Fruit fly (Drosophila melanogaster) whole organism, embryonic: Measurements from ENCODE around the gene Nse4.

Experiments used
- B-H2 ChIP-seq: fragments of 200-800 bp; sonication (Bioruptor generic); optimal IDR thresholded peaks from 2 replicates; lab custom pipeline; 2018; ENCODE audit warnings: missing biosample characterization, mild to moderate bottlenecking, missing genetic modification characterization
- CG10267 ChIP-seq: fragments of 200-800 bp; sonication (Bioruptor generic); optimal IDR thresholded peaks from 2 replicates; lab custom pipeline; 2018; ENCODE audit warnings: missing biosample characterization, mild to moderate bottlenecking, missing genetic modification characterization, moderate library complexity
- CG10431 ChIP-seq: fragments of 200-800 bp; sonication (Bioruptor generic); optimal IDR thresholded peaks from 3 replicates; lab custom pipeline; 2018; ENCODE audit warnings: missing biosample characterization, mild to moderate bottlenecking, missing genetic modification characterization
- CG10543 ChIP-seq: fragments of 200-800 bp; sonication (Bioruptor generic); optimal IDR thresholded peaks from 3 replicates; lab custom pipeline; 2017; ENCODE audit warnings: missing biosample characterization, mild to moderate bottlenecking, missing genetic modification characterization, moderate library complexity
- CG11398 ChIP-seq: fragments of 200-800 bp; sonication (Bioruptor generic); optimal IDR thresholded peaks from 2 replicates; lab custom pipeline; 2016; ENCODE audit warnings: missing biosample characterization, missing genetic modification characterization
- CG12104 ChIP-seq: fragments of 200-800 bp; sonication (Bioruptor generic); optimal IDR thresholded peaks from 3 replicates; lab custom pipeline; 2016; ENCODE audit warnings: missing biosample characterization, missing genetic modification characterization
- CG12659 ChIP-seq: fragments of 200-800 bp; sonication (Bioruptor generic); optimal IDR thresholded peaks from 3 replicates; lab custom pipeline; 2017; ENCODE audit warnings: mild to moderate bottlenecking, missing biosample characterization, missing genetic modification reagents, missing genetic modification characterization
- CG1603 ChIP-seq: fragments of 200-800 bp; sonication (Bioruptor generic); optimal IDR thresholded peaks from 2 replicates; lab custom pipeline; 2019; ENCODE audit warnings: missing biosample characterization, mild to moderate bottlenecking, missing genetic modification characterization, moderate library complexity
- CG17385 ChIP-seq: fragments of 200-800 bp; sonication (Bioruptor generic); optimal IDR thresholded peaks from 3 replicates; lab custom pipeline; 2018; ENCODE audit warnings: missing biosample characterization, mild to moderate bottlenecking, missing genetic modification characterization
- CG17802 ChIP-seq: fragments of 200-800 bp; sonication (Bioruptor generic); optimal IDR thresholded peaks from 2 replicates; lab custom pipeline; 2018; ENCODE audit warnings: missing biosample characterization, mild to moderate bottlenecking, missing genetic modification characterization, moderate library complexity
- CG17829 ChIP-seq: fragments of 200-800 bp; optimal IDR thresholded peaks from 2 replicates; lab custom pipeline; 2019; ENCODE audit warnings: missing biosample characterization, mild to moderate bottlenecking, missing genetic modification characterization, moderate library complexity
- CG2202 ChIP-seq: fragments of 200-800 bp; sonication (Bioruptor generic); optimal IDR thresholded peaks from 2 replicates; lab custom pipeline; 2018; ENCODE audit warnings: missing biosample characterization, mild to moderate bottlenecking, missing genetic modification characterization
- CG30020 ChIP-seq: fragments of 200-800 bp; optimal IDR thresholded peaks from 2 replicates; lab custom pipeline; 2019; ENCODE audit warnings: missing biosample characterization, mild to moderate bottlenecking, missing genetic modification characterization, moderate library complexity
- CG32772 ChIP-seq: fragments of 200-800 bp; sonication (Bioruptor generic); IDR thresholded peaks from 2 replicates; pipeline ENCODE4 v1.3.6; 2022; ENCODE audit warnings: missing biosample characterization, missing genetic modification characterization
- CG34224 ChIP-seq: fragments of 200-800 bp; sonication (Bioruptor generic); IDR thresholded peaks from 3 replicates; pipeline ENCODE4 v1.3.6; 2022; ENCODE audit warnings: missing biosample characterization, missing genetic modification characterization; ENCODE audit not compliant: partially characterized antibody
- CG4282 ChIP-seq: fragments of 200-800 bp; sonication (Bioruptor generic); optimal IDR thresholded peaks from 2 replicates; lab custom pipeline; 2016; ENCODE audit warnings: missing biosample characterization, missing genetic modification characterization
- CG6791 ChIP-seq: fragments of 200-800 bp; sonication (Bioruptor generic); IDR thresholded peaks from 3 replicates; pipeline ENCODE4 v1.3.6; 2022; ENCODE audit warnings: missing biosample characterization, missing genetic modification characterization; ENCODE audit not compliant: partially characterized antibody
- CG7372 ChIP-seq: fragments of 200-800 bp; sonication (Bioruptor generic); IDR thresholded peaks from 2 replicates; pipeline ENCODE4 v1.3.6; 2022; ENCODE audit warnings: missing biosample characterization, missing genetic modification characterization
- CG7839 ChIP-seq: fragments of 200-800 bp; sonication (Bioruptor generic); optimal IDR thresholded peaks from 3 replicates; lab custom pipeline; 2018; ENCODE audit warnings: missing biosample characterization, mild to moderate bottlenecking, missing genetic modification characterization, moderate library complexity
- Elba2 ChIP-seq: fragments of 200-800 bp; sonication (Bioruptor generic); optimal IDR thresholded peaks from 3 replicates; lab custom pipeline; 2016; ENCODE audit warnings: missing biosample characterization, missing genetic modification characterization
- HLH4C ChIP-seq: fragments of 200-800 bp; sonication (Bioruptor generic); IDR thresholded peaks from 3 replicates; pipeline ENCODE4 v1.3.6; 2022; ENCODE audit warnings: missing biosample characterization, missing genetic modification characterization; ENCODE audit not compliant: partially characterized antibody
- MBD-R2 ChIP-seq: fragments of 200-800 bp; sonication (Bioruptor generic); IDR thresholded peaks from 2 replicates; pipeline ENCODE4 v1.3.6; 2022; ENCODE audit warnings: missing biosample characterization, missing genetic modification characterization
- MESR4 ChIP-seq: fragments of 200-800 bp; sonication (Bioruptor generic); optimal IDR thresholded peaks from 2 replicates; lab custom pipeline; 2018; ENCODE audit warnings: missing biosample characterization, mild to moderate bottlenecking, missing genetic modification characterization, moderate library complexity
- Max ChIP-seq: fragments of 200-800 bp; sonication (Bioruptor generic); optimal IDR thresholded peaks from 2 replicates; lab custom pipeline; 2016; ENCODE audit warnings: missing biosample characterization, mild to moderate bottlenecking, missing genetic modification characterization
- Med ChIP-seq: fragments of 200-800 bp; sonication (Bioruptor generic); peaks from one replicate; lab custom pipeline; 2016; ENCODE audit warnings: missing biosample characterization, missing genetic modification characterization, mild to moderate bottlenecking, inconsistent platforms, moderate library complexity
- NFAT ChIP-seq: fragments of 200-800 bp; sonication (Bioruptor generic); IDR thresholded peaks from 2 replicates; pipeline ENCODE4 v1.3.6; 2022; ENCODE audit warnings: missing biosample characterization, missing genetic modification characterization
- NfI ChIP-seq: fragments of 200-800 bp; sonication (Bioruptor generic); optimal IDR thresholded peaks from 3 replicates; lab custom pipeline; 2018; ENCODE audit warnings: missing biosample characterization, mild to moderate bottlenecking, missing genetic modification characterization, moderate library complexity
- Pdp1 ChIP-seq, 2 experiments: fragments of 200-800 bp; sonication (Bioruptor generic); optimal IDR thresholded peaks; 3 replicates each; lab custom pipeline; 2016; ENCODE audit warnings: missing biosample characterization in 2 of 2, missing genetic modification characterization in 2 of 2, mild to moderate bottlenecking in 1 of 2, moderate library complexity in 1 of 2
- Trl ChIP-seq, 3 experiments: fragments of >200 bp in 2 of 3; fragments of 200-800 bp in 1 of 3; sonication (Bioruptor generic) in 1 of 3; optimal IDR thresholded peaks; 2 replicates in 1 of 3; 3 replicates in 2 of 3; lab custom pipeline; 2016 to 2017; ENCODE audit warnings: missing biosample characterization in 1 of 3, missing genetic modification characterization in 1 of 3
- YL-1 ChIP-seq: fragments of 200-800 bp; sonication (Bioruptor generic); optimal IDR thresholded peaks from 3 replicates; lab custom pipeline; 2017; ENCODE audit warnings: missing biosample characterization, mild to moderate bottlenecking, missing genetic modification characterization
- abd-A ChIP-seq: fragments of 200-800 bp; sonication (Bioruptor generic); optimal IDR thresholded peaks from 3 replicates; lab custom pipeline; 2019; ENCODE audit warnings: missing biosample characterization, mild to moderate bottlenecking, missing genetic modification characterization, moderate library complexity
- amos ChIP-seq: fragments of 200-800 bp; sonication (Bioruptor generic); IDR thresholded peaks from 2 replicates; pipeline ENCODE4 v1.3.6; 2022; ENCODE audit warnings: missing biosample characterization, missing genetic modification characterization; ENCODE audit not compliant: partially characterized antibody
- ara ChIP-seq: fragments of 200-800 bp; sonication (Bioruptor generic); IDR thresholded peaks from 2 replicates; pipeline ENCODE4 v1.3.6; 2022; ENCODE audit warnings: missing biosample characterization, missing genetic modification characterization
- ato ChIP-seq: fragments of 200-800 bp; sonication (Bioruptor generic); IDR thresholded peaks from 2 replicates; pipeline ENCODE4 v1.3.6; 2022; ENCODE audit warnings: missing biosample characterization, missing genetic modification characterization; ENCODE audit not compliant: partially characterized antibody
- bbx ChIP-seq: fragments of 200-800 bp; sonication (Bioruptor generic); IDR thresholded peaks from 2 replicates; pipeline ENCODE4 v1.3.6; 2022; ENCODE audit warnings: missing biosample characterization, missing genetic modification characterization; ENCODE audit not compliant: partially characterized antibody
- chinmo ChIP-seq: fragments of 200-800 bp; sonication (Bioruptor generic); IDR thresholded peaks from 4 replicates; pipeline ENCODE4 v1.3.6; 2022; ENCODE audit warnings: missing biosample characterization, missing genetic modification characterization; ENCODE audit not compliant: partially characterized antibody
- fru ChIP-seq: fragments of >200 bp; optimal IDR thresholded peaks from 2 replicates; lab custom pipeline; 2017
- ham ChIP-seq: fragments of 200-800 bp; sonication (Bioruptor generic); IDR thresholded peaks from 2 replicates; pipeline ENCODE4 v1.3.6; 2022; ENCODE audit warnings: missing biosample characterization, missing genetic modification characterization
- insv ChIP-seq, 2 experiments: fragments of 200-800 bp; sonication (Bioruptor generic); optimal IDR thresholded peaks; 3 replicates each; lab custom pipeline; 2016 to 2018; ENCODE audit warnings: missing biosample characterization in 2 of 2, missing genetic modification characterization in 2 of 2
- inv ChIP-seq: fragments of 200-800 bp; sonication (Bioruptor generic); IDR thresholded peaks from 2 replicates; pipeline ENCODE4 v1.3.6; 2022; ENCODE audit warnings: missing biosample characterization, missing genetic modification characterization; ENCODE audit not compliant: partially characterized antibody
- kah ChIP-seq: fragments of 200-800 bp; sonication (Bioruptor generic); optimal IDR thresholded peaks from 2 replicates; lab custom pipeline; 2018; ENCODE audit warnings: missing biosample characterization, mild to moderate bottlenecking, missing genetic modification characterization
- nerfin-2 ChIP-seq: fragments of 200-800 bp; sonication (Bioruptor generic); IDR thresholded peaks from 2 replicates; pipeline ENCODE4 v1.3.6; 2022; ENCODE audit warnings: missing biosample characterization, missing genetic modification characterization; ENCODE audit not compliant: partially characterized antibody
- onecut ChIP-seq: fragments of 200-800 bp; sonication (Bioruptor generic); IDR thresholded peaks from 2 replicates; pipeline ENCODE4 v1.3.6; 2022; ENCODE audit warnings: missing biosample characterization, missing genetic modification characterization
- org-1 ChIP-seq: fragments of 200-800 bp; sonication (Bioruptor generic); optimal IDR thresholded peaks from 2 replicates; lab custom pipeline; 2017; ENCODE audit warnings: missing biosample characterization, missing genetic modification characterization
- peb ChIP-seq: fragments of 200-800 bp; sonication (Bioruptor generic); IDR thresholded peaks from 2 replicates; pipeline ENCODE4 v1.3.6; 2022; ENCODE audit warnings: missing biosample characterization, missing genetic modification characterization
- shn ChIP-seq: fragments of 200-800 bp; sonication (Bioruptor generic); optimal IDR thresholded peaks from 3 replicates; lab custom pipeline; 2016; ENCODE audit warnings: missing biosample characterization, missing genetic modification characterization
- stwl ChIP-seq: fragments of 200-800 bp; sonication (Bioruptor generic); optimal IDR thresholded peaks from 3 replicates; lab custom pipeline; 2018; ENCODE audit warnings: missing biosample characterization, mild to moderate bottlenecking, missing genetic modification characterization, moderate library complexity
- sug ChIP-seq: fragments of 200-800 bp; optimal IDR thresholded peaks from 2 replicates; lab custom pipeline; 2019; ENCODE audit warnings: missing biosample characterization, mild to moderate bottlenecking, missing genetic modification characterization, moderate library complexity
- tna ChIP-seq: fragments of 200-800 bp; sonication (Bioruptor generic); IDR thresholded peaks from 2 replicates; pipeline ENCODE4 v1.3.6; 2022; ENCODE audit warnings: missing biosample characterization, missing genetic modification characterization; ENCODE audit not compliant: partially characterized antibody

The Nse4 gene

dm6 chr2L:10418981-10419380 is 20.3 kb upstream of the Nse4 start, which contains the start of gene RfC3 (continued):
- TF ChIP-seq MESR4 (GFP tag; lab: Kevin White, UChicago), result peak; percentile 29
- no peak for TF ChIP-seq NFAT (GFP tag; lab: Robert Waterston, UW)
- peak; percentile 21 for TF ChIP-seq CG10267 (tag; lab: Kevin White, UChicago)
- no peak for TF ChIP-seq CG12104 (GFP tag; lab: Kevin White, UChicago)
- TF ChIP-seq peb (GFP tag; lab: Robert Waterston, UW), result no peak
- TF ChIP-seq CG17829 (tag; lab: Kevin White, UChicago), result peak; percentile 2
- peak; percentile 28 for TF ChIP-seq Max
- TF ChIP-seq CG17802, result no peak
- peak; percentile 94 for TF ChIP-seq nerfin-2 (GFP tag; lab: Robert Waterston, UW)
- no peak for TF ChIP-seq CG7372 (GFP tag; lab: Robert Waterston, UW)
- TF ChIP-seq Med (GFP tag; lab: Kevin White, UChicago), result peak; percentile 54
- peak; percentile 75 for TF ChIP-seq stwl (tag; lab: Kevin White, UChicago)
- peak; percentile 62 for TF ChIP-seq kah
- peak; percentile 84; the same call in 1 of the 4 replicates for TF ChIP-seq chinmo
- TF ChIP-seq fru (lab: Kevin White, UChicago), result no peak
- peak; percentile 51; the same call in 1 of the 2 replicates for TF ChIP-seq MBD-R2 (GFP tag; lab: Robert Waterston, UW)
- TF ChIP-seq CG30020 (tag; lab: Kevin White, UChicago), result peak; percentile 92
- no peak for TF ChIP-seq CG10431 (GFP tag; lab: Kevin White, UChicago)
- TF ChIP-seq Trl (optimal IDR thresholded peaks at IDR 0.05; lab: Kevin White, UChicago), result no peak
- no peak for TF ChIP-seq Trl (GFP tag; optimal IDR thresholded peaks at IDR 0.05; lab: Kevin White, UChicago)
- TF ChIP-seq inv (GFP tag; lab: Robert Waterston, UW), result peak; percentile 89
- TF ChIP-seq ham (GFP tag; lab: Robert Waterston, UW), result no peak
- TF ChIP-seq insv (GFP tag; optimal IDR thresholded peaks at IDR 0.05; lab: Kevin White, UChicago), result no peak
- no peak for TF ChIP-seq CG17385 (GFP tag; lab: Kevin White, UChicago)
- TF ChIP-seq CG7839, result no peak
- TF ChIP-seq CG10543 (GFP tag; lab: Kevin White, UChicago), result no peak
- no peak for TF ChIP-seq CG32772 (GFP tag; lab: Robert Waterston, UW)
- peak; percentile 7 for TF ChIP-seq CG12659
- peak; percentile 38 for TF ChIP-seq YL-1
- no peak for TF ChIP-seq ara (GFP tag; lab: Robert Waterston, UW)
- TF ChIP-seq ato, result peak; percentile 94
- peak; percentile 98 for TF ChIP-seq HLH4C (GFP tag; lab: Robert Waterston, UW)
- peak; percentile 99 for TF ChIP-seq CG1603 (tag; lab: Kevin White, UChicago)
- peak; percentile 89 for TF ChIP-seq CG6791 (GFP tag; lab: Robert Waterston, UW)
- TF ChIP-seq tna (GFP tag; lab: Robert Waterston, UW), result peak; percentile 97
- no peak for TF ChIP-seq abd-A (tag; lab: Kevin White, UChicago)
- no peak for TF ChIP-seq NfI (GFP tag; lab: Kevin White, UChicago)
- no peak for TF ChIP-seq CG4282 (GFP tag; lab: Kevin White, UChicago)
- TF ChIP-seq org-1 (GFP tag; lab: Kevin White, UChicago), result no peak
- TF ChIP-seq B-H2 (GFP tag; lab: Kevin White, UChicago), result no peak
- TF ChIP-seq shn, result no peak
- no peak for TF ChIP-seq CG2202 (tag; lab: Kevin White, UChicago)
- no peak for TF ChIP-seq Elba2
- peak; percentile 76; the same call in 1 of the 2 replicates for TF ChIP-seq amos
- TF ChIP-seq CG11398, result no peak
- TF ChIP-seq sug (tag; lab: Kevin White, UChicago), result peak; percentile 20
- no peak for TF ChIP-seq Pdp1 (GFP tag; optimal IDR thresholded peaks at IDR 0.05; lab: Kevin White, UChicago)
- TF ChIP-seq bbx (GFP tag; lab: Robert Waterston, UW), result peak; percentile 95
- peak; percentile 54; the same call in 1 of the 2 replicates for TF ChIP-seq onecut
- TF ChIP-seq CG34224, result peak; percentile 98
